Fruit fly (Drosophila melanogaster) whole organism, pupa: ENCODE measurements around the gene CG45100.

ENCODE experiments used
- CG14655 ChIP-seq: fragments of 200-800 bp; sonication (Bioruptor generic); optimal IDR thresholded peaks from 3 replicates; lab custom pipeline; 2017; ENCODE audit warnings: mild to moderate bottlenecking, missing biosample characterization, missing genetic modification reagents, missing genetic modification characterization
- CG15710 ChIP-seq: fragments of 200-800 bp; sonication (Bioruptor generic); optimal IDR thresholded peaks from 2 replicates; lab custom pipeline; 2018; ENCODE audit warnings: missing biosample characterization, mild to moderate bottlenecking, missing genetic modification characterization, moderate library complexity
- CG32121 ChIP-seq: fragments of 200-800 bp; sonication (Bioruptor generic); IDR thresholded peaks from 2 replicates; pipeline ENCODE4 v1.3.6; 2022; ENCODE audit warnings: missing biosample characterization, missing genetic modification characterization
- CG34367 ChIP-seq: fragments of 200-800 bp; sonication (Bioruptor generic); optimal IDR thresholded peaks from 2 replicates; lab custom pipeline; 2018; ENCODE audit warnings: missing biosample characterization, mild to moderate bottlenecking, missing genetic modification characterization
- CG4496 ChIP-seq: fragments of 200-800 bp; sonication (Bioruptor generic); IDR thresholded peaks from 3 replicates; pipeline ENCODE4 v1.3.6; 2022; ENCODE audit warnings: missing biosample characterization, missing genetic modification characterization
- CG9948 ChIP-seq: fragments of 200-800 bp; sonication (Bioruptor generic); optimal IDR thresholded peaks from 2 replicates; lab custom pipeline; 2018; ENCODE audit warnings: missing biosample characterization, mild to moderate bottlenecking, missing genetic modification characterization, moderate library complexity
- EcR ChIP-seq: fragments of 200-800 bp; sonication (Bioruptor generic); optimal IDR thresholded peaks from 3 replicates; lab custom pipeline; 2019; ENCODE audit warnings: missing biosample characterization, missing genetic modification characterization, mild to moderate bottlenecking, moderate library complexity, missing genetic modification reagents
- Ets98B ChIP-seq: fragments of 200-800 bp; sonication (Bioruptor generic); IDR thresholded peaks from 2 replicates; pipeline ENCODE4 v1.3.6; 2022; ENCODE audit warnings: missing biosample characterization, missing genetic modification characterization
- gl ChIP-seq: fragments of 200-800 bp; sonication (Bioruptor generic); optimal IDR thresholded peaks from 2 replicates; lab custom pipeline; 2018; ENCODE audit warnings: missing biosample characterization, mild to moderate bottlenecking, missing genetic modification characterization
- rn ChIP-seq: fragments of 200-800 bp; sonication (Bioruptor generic); IDR thresholded peaks from 2 replicates; pipeline ENCODE4 v1.3.6; 2022; ENCODE audit warnings: missing biosample characterization, missing genetic modification characterization

DNA sequence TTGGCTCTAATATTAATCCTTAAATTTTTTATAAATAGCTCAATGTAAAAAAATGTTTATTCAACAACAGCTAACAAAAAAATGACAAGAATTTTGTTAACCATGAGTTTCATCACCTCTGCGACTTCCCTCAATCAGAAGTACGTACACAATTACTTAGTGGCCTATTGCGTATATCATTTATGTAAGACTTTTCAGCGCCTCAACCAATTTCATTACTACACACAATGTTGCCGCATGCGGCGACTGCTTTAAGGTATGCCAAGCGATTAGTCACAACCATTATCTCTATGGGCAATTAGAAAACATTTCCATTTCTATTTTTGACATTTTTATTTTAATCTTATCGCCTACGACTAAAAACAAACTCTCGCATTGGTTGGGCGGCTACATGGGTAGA lies 15.8 kb downstream of the CG45100 start:
- TF ChIP-seq CG9948 (tag; lab: Kevin White, UChicago) (no peak), CG14655 (GFP tag; lab: Kevin White, UChicago) (no peak), CG4496 (GFP tag; lab: Robert Waterston, UW) (no peak), Ets98B (GFP tag; lab: Robert Waterston, UW) (no peak), CG15710 (tag; lab: Kevin White, UChicago) (no peak), EcR (no peak), gl (no peak), rn (GFP tag; lab: Robert Waterston, UW) (no peak), CG32121 (GFP tag; lab: Robert Waterston, UW) (no peak), CG34367 (tag; lab: Kevin White, UChicago) (no peak)
